Worm (Caenorhabditis elegans): ENCODE data around the gene lrpr-1.

The lrpr-1 gene

ce11 chrV:5939503-5940072 lies 21.9 kb upstream of the lrpr-1 start, which contains the start of gene syf-3 (continued):
- TF ChIP-seq nhr-237 (tag; optimal IDR thresholded peaks at IDR 0.05): no peak
- TF ChIP-seq spr-1 (tag; optimal IDR thresholded peaks at IDR 0.05): no peak
- TF ChIP-seq ZK546.5 (tag; optimal IDR thresholded peaks at IDR 0.05): no peak
- no peak for TF ChIP-seq ceh-28 (tag; optimal IDR thresholded peaks at IDR 0.05)
- no peak for TF ChIP-seq nhr-25 (tag; optimal IDR thresholded peaks at IDR 0.05; ENCODE audit: borderline replicate concordance, insufficient read depth)
- TF ChIP-seq nhr-111 (GFP tag; optimal IDR thresholded peaks at IDR 0.05): no peak
- TF ChIP-seq dve-1 (tag; optimal IDR thresholded peaks at IDR 0.05; ENCODE audit: insufficient read depth): no peak
- no peak for TF ChIP-seq rbr-2 (tag; optimal IDR thresholded peaks at IDR 0.05)
- no peak for TF ChIP-seq lim-7 (GFP tag; IDR thresholded peaks at IDR 0.05)
- no peak for TF ChIP-seq duxl-1 (tag; optimal IDR thresholded peaks at IDR 0.05; ENCODE audit: poor library complexity)
- no peak for TF ChIP-seq snpc-4 (tag; optimal IDR thresholded peaks at IDR 0.05)
- TF ChIP-seq nhr-42 (GFP tag; IDR thresholded peaks at IDR 0.05): no peak
- peak; percentile 98 for TF ChIP-seq dpl-1 (GFP tag; optimal IDR thresholded peaks at IDR 0.05)
- no peak for TF ChIP-seq ceh-62 (tag; optimal IDR thresholded peaks at IDR 0.05)
- no peak for TF ChIP-seq Y75B8A.6 (GFP tag; IDR thresholded peaks at IDR 0.05)
- no peak for TF ChIP-seq F44E2.7 (GFP tag; IDR thresholded peaks at IDR 0.05)
- no peak for TF ChIP-seq ama-1 (optimal IDR thresholded peaks at IDR 0.05)
- no peak for TF ChIP-seq fos-1 (tag; optimal IDR thresholded peaks at IDR 0.05)
- no peak for TF ChIP-seq hmg-1.1 (GFP tag; IDR thresholded peaks at IDR 0.05)
- no peak for TF ChIP-seq zip-11 (GFP tag; IDR thresholded peaks at IDR 0.05)
- TF ChIP-seq unc-130 (GFP tag; optimal IDR thresholded peaks at IDR 0.05): no peak
- peak; percentile 69 for TF ChIP-seq mes-2 (tag; optimal IDR thresholded peaks at IDR 0.05; ENCODE audit: poor library complexity, severe bottlenecking)
- no peak for TF ChIP-seq sdz-12 (GFP tag; optimal IDR thresholded peaks at IDR 0.05)
- TF ChIP-seq Y105C5A.15 (GFP tag; IDR thresholded peaks at IDR 0.05): no peak
- no peak for TF ChIP-seq dmd-6 (GFP tag; IDR thresholded peaks at IDR 0.05)
- peak; percentile 52 for TF ChIP-seq hlh-30 (tag; optimal IDR thresholded peaks at IDR 0.05; ENCODE audit: insufficient read depth)
- no peak for TF ChIP-seq F49E8.2 (tag; optimal IDR thresholded peaks at IDR 0.05; ENCODE audit: borderline replicate concordance)
- TF ChIP-seq aha-1 (tag): peak; percentile 35
- no peak for TF ChIP-seq ceh-20 (GFP tag; IDR thresholded peaks at IDR 0.05)
- no peak for TF ChIP-seq daf-8 (GFP tag; IDR thresholded peaks at IDR 0.05)
- TF ChIP-seq egl-27 (tag; optimal IDR thresholded peaks at IDR 0.05): no peak
- TF ChIP-seq zfp-3 (GFP tag; conservative IDR thresholded peaks at IDR 0.05): no peak
- no peak for TF ChIP-seq cey-2 (tag; optimal IDR thresholded peaks at IDR 0.05; ENCODE audit: borderline replicate concordance, insufficient read depth)
- no peak for TF ChIP-seq daf-16 (GFP tag; optimal IDR thresholded peaks at IDR 0.05)
- TF ChIP-seq daf-16 (tag; optimal IDR thresholded peaks at IDR 0.05): no peak
- peak; percentile 4 for TF ChIP-seq nhr-6 (tag; optimal IDR thresholded peaks at IDR 0.05)
- no peak for TF ChIP-seq mdl-1 (tag; optimal IDR thresholded peaks at IDR 0.05)
- TF ChIP-seq php-3 (GFP tag; IDR thresholded peaks at IDR 0.05): no peak
- no peak for TF ChIP-seq nhr-11 (tag; optimal IDR thresholded peaks at IDR 0.05)

DNA sequence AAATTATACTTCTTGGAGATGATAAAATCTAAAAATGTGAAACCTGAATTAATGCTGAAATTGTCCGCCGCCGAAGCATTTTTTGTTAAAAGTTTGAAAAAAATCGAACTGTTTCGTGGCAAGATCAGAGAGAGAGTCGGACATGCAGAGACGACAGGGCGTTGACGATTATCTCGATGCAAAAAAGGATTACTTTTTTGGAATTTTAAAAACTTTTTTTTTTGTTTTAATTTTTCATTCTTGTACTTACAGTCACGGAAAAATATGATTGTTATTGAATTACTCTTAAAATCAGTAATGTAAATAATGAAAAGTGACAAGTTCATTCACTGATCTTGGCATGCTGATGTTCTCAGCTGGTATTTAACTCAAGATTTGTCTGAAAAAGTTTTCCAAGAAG lies 19.0 kb upstream of the lrpr-1 start, which contains the start of the genes M03F8.5 and M03F8.7:
TSS of gene M03F8.5 (minus strand) at position 101 of the 400 bp plus-strand sequence.
TSS of gene M03F8.7 (plus strand) at position 249 of the 400 bp plus-strand sequence.
- TF ChIP-seq dmd-6 (GFP tag; IDR thresholded peaks at IDR 0.05): no peak
- no peak for TF ChIP-seq aha-1 (tag)
- no peak for TF ChIP-seq dmd-8 (GFP tag; IDR thresholded peaks at IDR 0.05)
- no peak for TF ChIP-seq gei-8 (GFP tag; optimal IDR thresholded peaks at IDR 0.05)
- TF ChIP-seq pha-4 (GFP tag; IDR thresholded peaks at IDR 0.05): no peak
- no peak for TF ChIP-seq pha-4 (tag; optimal IDR thresholded peaks at IDR 0.05)
- TF ChIP-seq daf-19 (GFP tag; conservative IDR thresholded peaks at IDR 0.05): no peak
- no peak for TF ChIP-seq F26F4.8 (GFP tag; conservative IDR thresholded peaks at IDR 0.05)
- no peak for TF ChIP-seq ZK546.5 (tag; optimal IDR thresholded peaks at IDR 0.05)
- TF ChIP-seq php-3 (GFP tag; IDR thresholded peaks at IDR 0.05): no peak
- no peak for TF ChIP-seq set-16 (GFP tag; IDR thresholded peaks at IDR 0.05)
- no peak for TF ChIP-seq skn-1 (tag; optimal IDR thresholded peaks at IDR 0.05)
- TF ChIP-seq mep-1 (tag; optimal IDR thresholded peaks at IDR 0.05): no peak
- TF ChIP-seq nhr-77 (tag; optimal IDR thresholded peaks at IDR 0.05): no peak

All from whole organism, L4 larva.